Fruit fly (Drosophila melanogaster) whole organism, embryonic: ENCODE measurements around the gene CG43779.

Experiments
- B-H2 ChIP-seq: fragments of 200-800 bp; sonication (Bioruptor generic); optimal IDR thresholded peaks from 2 replicates; lab custom pipeline; 2018; ENCODE audit warnings: missing biosample characterization, mild to moderate bottlenecking, missing genetic modification characterization
- Bgb ChIP-seq: fragments of 200-800 bp; sonication (Bioruptor generic); IDR thresholded peaks from 2 replicates; pipeline ENCODE4 v1.3.6; 2022; ENCODE audit warnings: missing biosample characterization, missing genetic modification characterization; ENCODE audit not compliant: partially characterized antibody
- CG10462 ChIP-seq: fragments of 200-800 bp; sonication (Bioruptor generic); optimal IDR thresholded peaks from 2 replicates; lab custom pipeline; 2016; ENCODE audit warnings: missing biosample characterization, missing genetic modification characterization
- CG11247 ChIP-seq: fragments of 200-800 bp; sonication (Bioruptor generic); IDR thresholded peaks from 2 replicates; pipeline ENCODE4 v1.3.6; 2022; ENCODE audit warnings: missing biosample characterization, missing genetic modification characterization
- CG11504 ChIP-seq: fragments of 200-800 bp; sonication (Bioruptor generic); optimal IDR thresholded peaks from 3 replicates; lab custom pipeline; 2019; ENCODE audit warnings: missing biosample characterization, mild to moderate bottlenecking, missing genetic modification characterization, moderate library complexity
- CG14014 ChIP-seq: fragments of 200-800 bp; sonication (Bioruptor generic); IDR thresholded peaks from 2 replicates; pipeline ENCODE4 v1.3.6; 2022; ENCODE audit warnings: missing biosample characterization, missing genetic modification characterization
- CG14667 ChIP-seq: fragments of 200-800 bp; sonication (Bioruptor generic); IDR thresholded peaks from 2 replicates; pipeline ENCODE4 v1.3.6; 2022; ENCODE audit warnings: missing biosample characterization, missing genetic modification characterization
- CG15514 ChIP-seq: fragments of 200-800 bp; sonication (Bioruptor generic); optimal IDR thresholded peaks from 3 replicates; lab custom pipeline; 2017; ENCODE audit warnings: missing biosample characterization, missing genetic modification characterization, mild to moderate bottlenecking, moderate library complexity, missing genetic modification reagents
- CG15601 ChIP-seq: fragments of 200-800 bp; sonication (Bioruptor generic); optimal IDR thresholded peaks from 3 replicates; lab custom pipeline; 2019; ENCODE audit warnings: missing biosample characterization, mild to moderate bottlenecking, missing genetic modification characterization, moderate library complexity
- CG16863 ChIP-seq: fragments of 200-800 bp; sonication (Bioruptor generic); optimal IDR thresholded peaks from 3 replicates; lab custom pipeline; 2016; ENCODE audit warnings: missing biosample characterization, missing genetic modification characterization
- CG18599 ChIP-seq: fragments of 200-800 bp; sonication (Bioruptor generic); optimal IDR thresholded peaks from 3 replicates; lab custom pipeline; 2017; ENCODE audit warnings: missing biosample characterization, missing genetic modification characterization, mild to moderate bottlenecking, moderate library complexity, missing genetic modification reagents
- CG2116 ChIP-seq: fragments of 200-800 bp; sonication (Bioruptor generic); optimal IDR thresholded peaks from 3 replicates; lab custom pipeline; 2018; ENCODE audit warnings: missing biosample characterization, mild to moderate bottlenecking, missing genetic modification characterization
- CG2129 ChIP-seq: fragments of 200-800 bp; sonication (Bioruptor generic); IDR thresholded peaks from 2 replicates; pipeline ENCODE4 v1.3.6; 2022; ENCODE audit warnings: missing biosample characterization, missing genetic modification characterization; ENCODE audit not compliant: partially characterized antibody
- CG32767 ChIP-seq: fragments of 200-800 bp; sonication (Bioruptor generic); IDR thresholded peaks from 2 replicates; pipeline ENCODE4 v1.3.6; 2022; ENCODE audit warnings: missing biosample characterization, missing genetic modification characterization
- CG5180 ChIP-seq: fragments of 200-800 bp; sonication (Bioruptor generic); optimal IDR thresholded peaks from 3 replicates; lab custom pipeline; 2017; ENCODE audit warnings: missing biosample characterization, missing genetic modification characterization, mild to moderate bottlenecking, moderate library complexity, missing genetic modification reagents
- CG5245 ChIP-seq: fragments of 200-800 bp; sonication (Bioruptor generic); optimal IDR thresholded peaks from 3 replicates; lab custom pipeline; 2016; ENCODE audit warnings: missing biosample characterization, missing genetic modification characterization
- CG8388 ChIP-seq: fragments of 200-800 bp; sonication (Bioruptor generic); optimal IDR thresholded peaks from 2 replicates; lab custom pipeline; 2019; ENCODE audit warnings: missing biosample characterization, mild to moderate bottlenecking, missing genetic modification characterization, moderate library complexity
- CG8765 ChIP-seq: fragments of 200-800 bp; sonication (Bioruptor generic); IDR thresholded peaks from 2 replicates; pipeline ENCODE4 v1.3.6; 2022; ENCODE audit warnings: missing biosample characterization, missing genetic modification characterization
- Drgx ChIP-seq: fragments of 200-800 bp; sonication (Bioruptor generic); IDR thresholded peaks from 2 replicates; pipeline ENCODE4 v1.3.6; 2022; ENCODE audit warnings: missing biosample characterization, missing genetic modification characterization
- E2f1 ChIP-seq: fragments of 200-800 bp; sonication (Bioruptor generic); IDR thresholded peaks from 2 replicates; pipeline ENCODE4 v1.3.6; 2022; ENCODE audit warnings: missing biosample characterization, missing genetic modification characterization
- Ets65A ChIP-seq: fragments of 200-800 bp; sonication (Bioruptor generic); peaks from one replicate; lab custom pipeline; 2016; ENCODE audit warnings: missing biosample characterization, missing genetic modification characterization
- H2.0 ChIP-seq: fragments of 200-800 bp; sonication (Bioruptor generic); IDR thresholded peaks from 2 replicates; pipeline ENCODE4 v1.3.6; 2022; ENCODE audit warnings: missing biosample characterization, missing genetic modification characterization
- Hsf ChIP-seq: fragments of 200-800 bp; sonication (Bioruptor generic); optimal IDR thresholded peaks from 3 replicates; lab custom pipeline; 2016; ENCODE audit warnings: missing biosample characterization, missing genetic modification characterization
- Jarid2 ChIP-seq: fragments of 200-800 bp; sonication (Bioruptor generic); optimal IDR thresholded peaks from 3 replicates; lab custom pipeline; 2017; ENCODE audit warnings: mild to moderate bottlenecking, missing biosample characterization, missing genetic modification reagents, missing genetic modification characterization
- Lhr ChIP-seq: fragments of 200-800 bp; sonication (Bioruptor generic); optimal IDR thresholded peaks from 3 replicates; lab custom pipeline; 2017; ENCODE audit warnings: mild to moderate bottlenecking, missing biosample characterization, missing genetic modification reagents, missing genetic modification characterization
- Max ChIP-seq: fragments of 200-800 bp; sonication (Bioruptor generic); optimal IDR thresholded peaks from 2 replicates; lab custom pipeline; 2016; ENCODE audit warnings: missing biosample characterization, mild to moderate bottlenecking, missing genetic modification characterization
- Med ChIP-seq: fragments of 200-800 bp; sonication (Bioruptor generic); peaks from one replicate; lab custom pipeline; 2016; ENCODE audit warnings: missing biosample characterization, missing genetic modification characterization, mild to moderate bottlenecking, inconsistent platforms, moderate library complexity
- Meics ChIP-seq: fragments of 200-800 bp; sonication (Bioruptor generic); optimal IDR thresholded peaks from 2 replicates; lab custom pipeline; 2017; ENCODE audit warnings: missing biosample characterization, mild to moderate bottlenecking, missing genetic modification characterization
- Mes4 ChIP-seq: fragments of 200-800 bp; sonication (Bioruptor generic); optimal IDR thresholded peaks from 2 replicates; lab custom pipeline; 2016; ENCODE audit warnings: missing biosample characterization, missing genetic modification characterization
- Neu2 ChIP-seq: fragments of 200-800 bp; sonication (Bioruptor generic); optimal IDR thresholded peaks from 3 replicates; lab custom pipeline; 2016; ENCODE audit warnings: missing biosample characterization, missing genetic modification characterization, borderline replicate concordance
- Rx ChIP-seq: fragments of 200-800 bp; sonication (Bioruptor generic); IDR thresholded peaks from 2 replicates; pipeline ENCODE4 v1.3.6; 2022; ENCODE audit warnings: missing biosample characterization, missing genetic modification characterization
- Sry-δ ChIP-seq: fragments of 200-800 bp; sonication (Bioruptor generic); optimal IDR thresholded peaks from 2 replicates; lab custom pipeline; 2016; ENCODE audit warnings: missing biosample characterization, missing genetic modification characterization
- Trl ChIP-seq, 3 experiments: fragments of >200 bp in 2 of 3; fragments of 200-800 bp in 1 of 3; sonication (Bioruptor generic) in 1 of 3; optimal IDR thresholded peaks; 2 replicates in 1 of 3; 3 replicates in 2 of 3; lab custom pipeline; 2016 to 2017; ENCODE audit warnings: missing biosample characterization in 1 of 3, missing genetic modification characterization in 1 of 3
- al ChIP-seq: fragments of 200-800 bp; sonication (Bioruptor generic); IDR thresholded peaks from 2 replicates; pipeline ENCODE4 v1.3.6; 2022; ENCODE audit warnings: missing biosample characterization, missing genetic modification characterization
- cg ChIP-seq: fragments of 200-800 bp; sonication (Bioruptor generic); optimal IDR thresholded peaks from 3 replicates; lab custom pipeline; 2019; ENCODE audit warnings: missing biosample characterization, mild to moderate bottlenecking, missing genetic modification characterization, moderate library complexity
- fu2 ChIP-seq: fragments of 200-800 bp; sonication (Bioruptor generic); optimal IDR thresholded peaks from 2 replicates; lab custom pipeline; 2016; ENCODE audit warnings: missing biosample characterization, missing genetic modification characterization
- gsb-n ChIP-seq: fragments of 200-800 bp; sonication (Bioruptor generic); optimal IDR thresholded peaks from 3 replicates; lab custom pipeline; 2018; ENCODE audit warnings: missing biosample characterization, mild to moderate bottlenecking, missing genetic modification characterization
- gt ChIP-seq: fragments of 200-800 bp; sonication (Bioruptor generic); IDR thresholded peaks from 2 replicates; pipeline ENCODE4 v1.3.6; 2022; ENCODE audit warnings: missing biosample characterization, missing genetic modification characterization
- row ChIP-seq: fragments of 200-800 bp; sonication (Bioruptor generic); IDR thresholded peaks from 3 replicates; pipeline ENCODE4 v1.3.6; 2022; ENCODE audit warnings: missing biosample characterization, missing genetic modification characterization
- sens ChIP-seq: fragments of 200-800 bp; sonication (Bioruptor generic); peaks from one replicate; lab custom pipeline; 2016; ENCODE audit warnings: missing biosample characterization, missing genetic modification characterization
- shn ChIP-seq: fragments of 200-800 bp; sonication (Bioruptor generic); optimal IDR thresholded peaks from 3 replicates; lab custom pipeline; 2016; ENCODE audit warnings: missing biosample characterization, missing genetic modification characterization
- zen2 ChIP-seq: fragments of 200-800 bp; sonication (Bioruptor generic); IDR thresholded peaks from 3 replicates; pipeline ENCODE4 v1.3.6; 2022; ENCODE audit warnings: missing biosample characterization, missing genetic modification characterization; ENCODE audit not compliant: partially characterized antibody

The CG43779 gene

dm6 chr2L:13266627-13267026 lies 39.9 kb downstream of the CG43779 start:
- peak; percentile 87 for TF ChIP-seq CG5180 (GFP tag; lab: Kevin White, UChicago)
- no peak for TF ChIP-seq Neu2 (GFP tag; lab: Kevin White, UChicago)
- no peak for TF ChIP-seq Max (GFP tag; lab: Kevin White, UChicago)
- no peak for TF ChIP-seq fu2 (GFP tag; lab: Kevin White, UChicago)
- no peak for TF ChIP-seq B-H2 (GFP tag; lab: Kevin White, UChicago)
- TF ChIP-seq shn (GFP tag; lab: Kevin White, UChicago) = no peak
- TF ChIP-seq Med (GFP tag; lab: Kevin White, UChicago) = peak; percentile 22
- no peak for TF ChIP-seq CG10462 (GFP tag; lab: Kevin White, UChicago)
- TF ChIP-seq gt (GFP tag; lab: Robert Waterston, UW) = no peak
- TF ChIP-seq CG14014 (GFP tag; lab: Robert Waterston, UW) = no peak
- no peak for TF ChIP-seq CG5245 (GFP tag; lab: Kevin White, UChicago)
- TF ChIP-seq gsb-n (tag; lab: Kevin White, UChicago) = no peak
- TF ChIP-seq CG15514 = no peak
- TF ChIP-seq zen2 = no peak
- no peak for TF ChIP-seq CG11247 (GFP tag; lab: Robert Waterston, UW)
- TF ChIP-seq H2.0 = no peak
- no peak for TF ChIP-seq Sry-δ (GFP tag; lab: Kevin White, UChicago)
- TF ChIP-seq cg (GFP tag; lab: Kevin White, UChicago) = no peak
- no peak for TF ChIP-seq Meics (GFP tag; lab: Kevin White, UChicago)
- peak; percentile 55 for TF ChIP-seq sens (GFP tag; lab: Kevin White, UChicago)
- no peak for TF ChIP-seq CG16863 (GFP tag; lab: Kevin White, UChicago)
- no peak for TF ChIP-seq CG14667 (GFP tag; lab: Robert Waterston, UW)
- TF ChIP-seq CG2116 = no peak
- TF ChIP-seq CG8388 (GFP tag; lab: Kevin White, UChicago) = no peak
- TF ChIP-seq Hsf (GFP tag; lab: Kevin White, UChicago) = no peak
- TF ChIP-seq Bgb = no peak
- TF ChIP-seq Drgx (GFP tag; lab: Robert Waterston, UW) = peak; percentile 43; the same call in 1 of the 2 replicates
- no peak for TF ChIP-seq CG8765 (GFP tag; lab: Robert Waterston, UW)
- peak; percentile 13 for TF ChIP-seq Jarid2 (GFP tag; lab: Kevin White, UChicago)
- TF ChIP-seq CG15601 = peak; percentile 5
- 0 out of 3 replicates have a peak, but pooled peaks have one; percentile 21 for TF ChIP-seq row
- TF ChIP-seq Rx (GFP tag; lab: Robert Waterston, UW) = no peak
- TF ChIP-seq CG32767 (GFP tag; lab: Robert Waterston, UW) = no peak
- TF ChIP-seq Ets65A = peak; percentile 83
- no peak for TF ChIP-seq Lhr
- TF ChIP-seq CG11504 (tag; lab: Kevin White, UChicago) = peak; percentile 96
- TF ChIP-seq Trl (optimal IDR thresholded peaks at IDR 0.05; lab: Kevin White, UChicago) = no peak
- TF ChIP-seq Trl (GFP tag; optimal IDR thresholded peaks at IDR 0.05; lab: Kevin White, UChicago) = no peak
- TF ChIP-seq CG2129 (GFP tag; lab: Robert Waterston, UW) = no peak
- TF ChIP-seq al (GFP tag; lab: Robert Waterston, UW) = no peak
- TF ChIP-seq E2f1 = no peak
- TF ChIP-seq CG18599 = no peak
- TF ChIP-seq Mes4 (GFP tag; lab: Kevin White, UChicago) = no peak
